Worm (Caenorhabditis elegans) whole organism, young adult: ENCODE measurements around the gene aat-1.

Experiments
- B0035.1 ChIP-seq: sonication (generic microtip); optimal IDR thresholded peaks from 2 replicates; lab custom pipeline; 2016; ENCODE audit warnings: missing genetic modification characterization, mild to moderate bottlenecking, missing compliant biosample characterization, missing genotype, missing genetic modification reagents
- F23B12.7 ChIP-seq: sonication (generic microtip); optimal IDR thresholded peaks from 2 replicates; lab custom pipeline; 2017; ENCODE audit warnings: missing genetic modification characterization, mild to moderate bottlenecking, missing compliant biosample characterization, antibody characterized with exemption, moderate library complexity; ENCODE audit not compliant: insufficient read depth
- F52B5.7 ChIP-seq: sonication (generic microtip); optimal IDR thresholded peaks from 2 replicates; lab custom pipeline; 2016; ENCODE audit warnings: mild to moderate bottlenecking, missing genetic modification characterization, missing compliant biosample characterization
- F55B11.4 ChIP-seq: sonication (generic microtip); optimal IDR thresholded peaks from 2 replicates; lab custom pipeline; 2016; ENCODE audit warnings: missing compliant biosample characterization, missing genetic modification characterization, borderline replicate concordance; ENCODE audit not compliant: insufficient read depth
- Y53F4B.3 ChIP-seq: fragments of 200-800 bp; sonication (Bioruptor generic); IDR thresholded peaks from 2 replicates; pipeline ENCODE4 v1.3.6; 2022; ENCODE audit warnings: missing genetic modification reagents, missing genetic modification characterization, missing compliant biosample characterization
- Y56A3A.18 ChIP-seq: fragments of 200-800 bp; sonication (Bioruptor generic); IDR thresholded peaks from 2 replicates; pipeline ENCODE4 v1.3.6; 2022; ENCODE audit warnings: missing genetic modification reagents, missing genetic modification characterization, missing compliant biosample characterization
- ZK185.1 ChIP-seq: sonication (generic microtip); optimal IDR thresholded peaks from 2 replicates; lab custom pipeline; 2016; ENCODE audit warnings: mild to moderate bottlenecking, missing genetic modification characterization, missing compliant biosample characterization; ENCODE audit not compliant: poor library complexity, severe bottlenecking
- atf-7 ChIP-seq: sonication (generic microtip); optimal IDR thresholded peaks from 2 replicates; lab custom pipeline; 2017; ENCODE audit warnings: mild to moderate bottlenecking, missing genetic modification characterization, missing compliant biosample characterization
- ceh-100 ChIP-seq: fragments of 200-800 bp; sonication (Bioruptor generic); IDR thresholded peaks from 2 replicates; pipeline ENCODE4 v1.3.6; 2022; ENCODE audit warnings: missing genetic modification reagents, missing genetic modification characterization, missing compliant biosample characterization
- ceh-40 ChIP-seq: fragments of 200-800 bp; sonication (Bioruptor generic); IDR thresholded peaks from 2 replicates; pipeline ENCODE4 v1.3.6; 2022; ENCODE audit warnings: missing genetic modification characterization, missing compliant biosample characterization
- ceh-58 ChIP-seq: fragments of 200-800 bp; sonication (Bioruptor generic); IDR thresholded peaks from 2 replicates; pipeline ENCODE4 v1.3.6; 2022; ENCODE audit warnings: missing genetic modification characterization, missing compliant biosample characterization
- dpl-1 ChIP-seq: fragments of 150-350 bp; optimal IDR thresholded peaks from 2 replicates; lab custom pipeline; 2014; ENCODE audit warnings: missing biosample characterization, missing genetic modification reagents, missing genetic modification characterization
- efl-1 ChIP-seq: fragments of 150-350 bp; optimal IDR thresholded peaks from 2 replicates; lab custom pipeline; 2014; ENCODE audit warnings: missing biosample characterization, missing genetic modification reagents, missing genetic modification characterization
- egl-18 ChIP-seq: fragments of 200-800 bp; sonication (Bioruptor generic); IDR thresholded peaks from 2 replicates; pipeline ENCODE4 v1.3.6; 2022; ENCODE audit warnings: missing genetic modification reagents, missing genetic modification characterization, missing compliant biosample characterization
- egrh-3 ChIP-seq: fragments of 200-800 bp; sonication (Bioruptor generic); IDR thresholded peaks from 2 replicates; pipeline ENCODE4 v1.3.6; 2022; ENCODE audit warnings: missing genetic modification reagents, missing genetic modification characterization, missing compliant biosample characterization
- ets-4 ChIP-seq: fragments of 200-800 bp; sonication (Bioruptor generic); optimal IDR thresholded peaks from 2 replicates; lab custom pipeline; 2018; ENCODE audit warnings: mild to moderate bottlenecking, missing genetic modification characterization, missing compliant biosample characterization
- hmg-20 ChIP-seq: fragments of 200-800 bp; sonication (Bioruptor generic); IDR thresholded peaks from 2 replicates; pipeline ENCODE4 v1.3.6; 2022; ENCODE audit warnings: missing genetic modification reagents, missing genetic modification characterization, missing compliant biosample characterization
- hrde-1 ChIP-seq: sonication (generic microtip); optimal IDR thresholded peaks from 2 replicates; lab custom pipeline; 2016; ENCODE audit warnings: missing genetic modification characterization, mild to moderate bottlenecking, missing compliant biosample characterization, moderate library complexity, missing genotype, missing genetic modification reagents, borderline replicate concordance
- lin-40 ChIP-seq: sonication (generic microtip); optimal IDR thresholded peaks from 2 replicates; lab custom pipeline; 2016; ENCODE audit warnings: missing genetic modification characterization, mild to moderate bottlenecking, missing compliant biosample characterization, missing genotype, missing genetic modification reagents
- lin-54 ChIP-seq: fragments of 200-800 bp; sonication (Bioruptor generic); optimal IDR thresholded peaks from 2 replicates; lab custom pipeline; 2018; ENCODE audit warnings: mild to moderate bottlenecking, missing genetic modification characterization, missing compliant biosample characterization
- madf-3 ChIP-seq: fragments of 200-800 bp; sonication (Bioruptor generic); IDR thresholded peaks from 2 replicates; pipeline ENCODE4 v1.3.6; 2022; ENCODE audit warnings: missing genetic modification reagents, missing genetic modification characterization, missing compliant biosample characterization
- mcd-1 ChIP-seq: fragments of 200-800 bp; sonication (Bioruptor generic); IDR thresholded peaks from 2 replicates; pipeline ENCODE4 v1.3.6; 2022; ENCODE audit warnings: missing genetic modification reagents, missing genetic modification characterization, missing compliant biosample characterization
- mel-28 ChIP-seq: sonication (generic microtip); optimal IDR thresholded peaks from 2 replicates; lab custom pipeline; 2016; ENCODE audit warnings: borderline replicate concordance, mild to moderate bottlenecking, missing genetic modification characterization, missing compliant biosample characterization
- mes-4 ChIP-seq: sonication (generic microtip); optimal IDR thresholded peaks from 2 replicates; lab custom pipeline; 2016; ENCODE audit warnings: missing genotype, missing genetic modification characterization, missing compliant biosample characterization
- nfyb-1 ChIP-seq: fragments of 200-800 bp; sonication (Bioruptor generic); IDR thresholded peaks from 2 replicates; pipeline ENCODE4 v1.3.6; 2022; ENCODE audit warnings: missing genetic modification reagents, missing genetic modification characterization, missing compliant biosample characterization
- pbrm-1 ChIP-seq: fragments of 200-800 bp; sonication (Bioruptor generic); IDR thresholded peaks from 2 replicates; pipeline ENCODE4 v1.3.6; 2022; ENCODE audit warnings: missing genetic modification reagents, missing genetic modification characterization, missing compliant biosample characterization
- rcor-1 ChIP-seq: fragments of 200-800 bp; sonication (Bioruptor generic); IDR thresholded peaks from 2 replicates; pipeline ENCODE4 v1.3.6; 2022; ENCODE audit warnings: missing genetic modification reagents, missing genetic modification characterization, missing compliant biosample characterization
- sdz-38 ChIP-seq: sonication (generic microtip); optimal IDR thresholded peaks from 2 replicates; lab custom pipeline; 2016; ENCODE audit warnings: missing genotype, missing genetic modification characterization, missing compliant biosample characterization
- snpc-4 ChIP-seq, 5 experiments: fragments of 150-350 bp in 1 of 5; sonication (generic microtip) in 4 of 5; optimal IDR thresholded peaks; 2 replicates each; lab custom pipeline; 2014 to 2018; ENCODE audit warnings: missing genetic modification characterization in 5 of 5, missing biosample characterization in 3 of 5, antibody characterized with exemption in 2 of 5, mild to moderate bottlenecking in 2 of 5, missing compliant biosample characterization in 2 of 5, missing genotype in 2 of 5, moderate library complexity in 2 of 5, missing genetic modification reagents in 1 of 5
- unc-130 ChIP-seq: sonication (generic microtip); optimal IDR thresholded peaks from 2 replicates; lab custom pipeline; 2016; ENCODE audit warnings: missing genetic modification reagents, missing genetic modification characterization, missing compliant biosample characterization
- unc-62 ChIP-seq: fragments of 150-350 bp; optimal IDR thresholded peaks from 2 replicates; lab custom pipeline; 2014; ENCODE audit warnings: missing biosample characterization, missing genetic modification reagents, missing genetic modification characterization
- xnd-1 ChIP-seq: sonication (generic microtip); optimal IDR thresholded peaks from 2 replicates; lab custom pipeline; 2016; ENCODE audit warnings: missing genotype, missing genetic modification reagents, missing genetic modification characterization, missing compliant biosample characterization
- ztf-25 ChIP-seq: fragments of 200-800 bp; sonication (Bioruptor generic); IDR thresholded peaks from 2 replicates; pipeline ENCODE4 v1.3.6; 2022; ENCODE audit warnings: missing genetic modification reagents, missing genetic modification characterization, missing compliant biosample characterization
- ztf-6 ChIP-seq: fragments of 200-800 bp; sonication (Bioruptor generic); IDR thresholded peaks from 2 replicates; pipeline ENCODE4 v1.3.6; 2022; ENCODE audit warnings: missing genetic modification reagents, missing genetic modification characterization, missing compliant biosample characterization

aat-1 gene

ce11 chrIV:9617358-9617757 lies 15.9 kb upstream of the aat-1 start:
- no peak for TF ChIP-seq xnd-1
- TF ChIP-seq hrde-1 (tag; lab: Kevin White, UChicago): no peak
- peak; percentile 53 for TF ChIP-seq unc-62 (GFP tag; lab: Kevin White, UChicago)

DNA sequence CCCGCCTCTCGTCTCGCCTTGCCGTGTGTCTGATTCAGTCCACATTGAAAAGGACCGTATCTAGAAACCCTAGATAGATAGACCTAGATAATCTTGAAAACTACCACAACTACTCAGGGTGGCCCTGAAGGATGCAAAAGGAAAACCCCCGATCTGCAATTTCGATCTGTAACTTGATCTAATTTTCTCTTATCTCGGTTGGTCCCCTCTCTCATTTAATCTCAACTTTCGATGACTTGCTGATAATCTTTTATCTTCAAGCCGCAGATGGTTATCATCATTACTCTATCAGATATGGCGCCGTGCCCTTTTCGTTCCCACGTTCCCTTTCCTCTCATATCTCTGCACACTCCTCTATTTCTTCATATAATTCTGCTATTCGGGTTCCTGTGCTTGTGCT lies 14.0 kb upstream of the aat-1 start:
- TF ChIP-seq nfyb-1 (GFP tag; lab: Robert Waterston, UW): 0 out of 2 replicates have a peak, but pooled peaks have one; percentile 3
- no peak for TF ChIP-seq lin-54
- TF ChIP-seq, all 124 proteins: peak for 1

DNA sequence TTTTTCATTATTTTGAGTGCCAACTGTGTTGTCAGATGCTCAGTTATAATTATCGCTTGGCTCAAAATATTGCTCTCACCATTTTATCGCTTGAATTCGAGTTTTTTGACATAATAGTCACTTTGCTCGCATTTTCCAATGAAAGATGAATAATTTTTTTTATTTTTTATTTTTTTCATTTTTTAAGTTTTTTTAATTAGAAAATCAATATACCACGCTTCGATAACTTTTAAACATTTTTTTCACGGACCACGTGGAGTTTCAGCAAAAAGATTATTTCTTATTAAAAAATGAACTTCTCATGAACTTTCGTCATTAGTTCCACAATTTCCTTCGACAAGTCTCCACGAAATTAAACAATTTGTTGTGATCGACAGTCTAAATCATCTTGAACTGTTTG lies 13.2 kb upstream of the aat-1 start, which contains the start of gene elt-1:
TSS of gene elt-1 (plus strand) at position 301 of the 400 bp plus-strand sequence.
- TF ChIP-seq Y56A3A.18 (no peak), hmg-20 (GFP tag; lab: Robert Waterston, UW) (no peak), unc-130 (GFP tag; lab: Kevin White, UChicago) (no peak), ceh-100 (GFP tag; lab: Robert Waterston, UW) (no peak), ceh-40 (GFP tag; lab: Robert Waterston, UW) (no peak), egrh-3 (GFP tag; lab: Robert Waterston, UW) (no peak)

DNA sequence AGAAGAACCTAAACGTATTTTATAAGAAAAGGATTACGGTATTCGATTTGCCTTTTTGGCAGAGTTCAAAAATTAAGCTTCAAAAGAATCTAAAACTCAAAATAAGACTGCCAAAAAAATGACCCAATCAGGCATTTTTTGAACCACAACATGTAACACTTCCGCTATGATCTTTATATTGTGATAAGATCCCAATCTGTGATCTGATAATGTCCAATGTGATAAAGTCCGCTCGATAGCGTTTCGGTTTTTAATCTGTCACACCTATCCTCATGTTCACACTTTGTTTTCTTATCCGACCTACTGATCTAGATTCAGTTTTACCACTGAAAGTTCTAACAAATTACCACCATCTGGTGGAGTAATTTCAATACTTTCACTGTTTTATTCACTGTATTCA lies 12.6 kb upstream of the aat-1 start:
- TF ChIP-seq ztf-25 (GFP tag; lab: Robert Waterston, UW) (no peak), snpc-4 (GFP tag; optimal IDR thresholded peaks at IDR 0.05; lab: Kevin White, UChicago) (no peak), snpc-4 (tag; optimal IDR thresholded peaks at IDR 0.05; lab: Kevin White, UChicago) (no peak), F55B11.4 (tag; lab: Kevin White, UChicago) (no peak), nfyb-1 (GFP tag; lab: Robert Waterston, UW) (no peak), egl-18 (no peak), lin-40 (tag; lab: Kevin White, UChicago) (no peak)

- TF ChIP-seq ets-4 (GFP tag; lab: Kevin White, UChicago) (no peak), B0035.1 (no peak), F23B12.7 (tag; lab: Kevin White, UChicago) (no peak), ZK185.1 (tag; lab: Kevin White, UChicago) (no peak), F52B5.7 (tag; lab: Kevin White, UChicago) (no peak), ceh-58 (GFP tag; lab: Robert Waterston, UW) (no peak), atf-7 (tag; lab: Kevin White, UChicago) (no peak), ztf-6 (GFP tag; lab: Robert Waterston, UW) (no peak)
Measured at ce11 chrIV:9613072-9613590, 11.6 kb upstream of the aat-1 start.

- TF ChIP-seq F52B5.7 (tag; lab: Kevin White, UChicago) (no peak), rcor-1 (no peak), Y53F4B.3 (no peak), mcd-1 (GFP tag; lab: Robert Waterston, UW) (no peak), madf-3 (no peak), pbrm-1 (GFP tag; lab: Robert Waterston, UW) (no peak), mel-28 (no peak), mes-4 (no peak), ets-4 (GFP tag; lab: Kevin White, UChicago) (no peak), dpl-1 (GFP tag; lab: Kevin White, UChicago) (no peak), ztf-25 (GFP tag; lab: Robert Waterston, UW) (no peak), efl-1 (GFP tag; lab: Kevin White, UChicago) (no peak), sdz-38 (no peak)
Measured at ce11 chrIV:9610923-9611322, 9.4 kb upstream of the aat-1 start.
